Fruit fly (Drosophila melanogaster) whole organism, embryonic: ENCODE data around the gene Atg18b.

Experiments
- ATbp ChIP-seq: fragments of 200-800 bp; sonication (Bioruptor generic); optimal IDR thresholded peaks from 2 replicates; lab custom pipeline; 2017; ENCODE audit warnings: missing biosample characterization, mild to moderate bottlenecking, missing genetic modification characterization, missing genetic modification reagents
- CG10274 ChIP-seq: fragments of 200-800 bp; sonication (Bioruptor generic); optimal IDR thresholded peaks from 3 replicates; lab custom pipeline; 2017; ENCODE audit warnings: missing biosample characterization, mild to moderate bottlenecking, missing genetic modification characterization
- CG10462 ChIP-seq: fragments of 200-800 bp; sonication (Bioruptor generic); optimal IDR thresholded peaks from 2 replicates; lab custom pipeline; 2016; ENCODE audit warnings: missing biosample characterization, missing genetic modification characterization
- CG14860 ChIP-seq: fragments of 200-800 bp; sonication (Bioruptor generic); IDR thresholded peaks from 3 replicates; pipeline ENCODE4 v1.3.6; 2022; ENCODE audit warnings: missing biosample characterization, missing genetic modification characterization; ENCODE audit not compliant: partially characterized antibody
- CG15011 ChIP-seq: fragments of 200-800 bp; sonication (Bioruptor generic); optimal IDR thresholded peaks from 3 replicates; lab custom pipeline; 2018; ENCODE audit warnings: missing biosample characterization, mild to moderate bottlenecking, missing genetic modification characterization
- CG1529 ChIP-seq: fragments of 200-800 bp; sonication (Bioruptor generic); optimal IDR thresholded peaks from 3 replicates; lab custom pipeline; 2018; ENCODE audit warnings: missing biosample characterization, missing genetic modification characterization
- CG15514 ChIP-seq: fragments of 200-800 bp; sonication (Bioruptor generic); optimal IDR thresholded peaks from 3 replicates; lab custom pipeline; 2017; ENCODE audit warnings: missing biosample characterization, missing genetic modification characterization, mild to moderate bottlenecking, moderate library complexity, missing genetic modification reagents
- CG16813 ChIP-seq: fragments of 200-800 bp; sonication (Bioruptor generic); IDR thresholded peaks from 3 replicates; pipeline ENCODE4 v1.3.6; 2022; ENCODE audit warnings: missing biosample characterization, missing genetic modification characterization; ENCODE audit not compliant: partially characterized antibody
- CG17361 ChIP-seq: fragments of 200-800 bp; sonication (Bioruptor generic); IDR thresholded peaks from 3 replicates; pipeline ENCODE4 v1.3.6; 2022; ENCODE audit warnings: missing biosample characterization, missing genetic modification characterization
- CG2116 ChIP-seq: fragments of 200-800 bp; sonication (Bioruptor generic); optimal IDR thresholded peaks from 3 replicates; lab custom pipeline; 2018; ENCODE audit warnings: missing biosample characterization, mild to moderate bottlenecking, missing genetic modification characterization
- CG3407 ChIP-seq: fragments of 200-800 bp; sonication (Bioruptor generic); optimal IDR thresholded peaks from 2 replicates; lab custom pipeline; 2018; ENCODE audit warnings: missing biosample characterization, mild to moderate bottlenecking, missing genetic modification characterization
- CG3995 ChIP-seq: fragments of 200-800 bp; sonication (Bioruptor generic); optimal IDR thresholded peaks from 3 replicates; lab custom pipeline; 2016; ENCODE audit warnings: missing biosample characterization, missing genetic modification characterization
- CG4617 ChIP-seq: fragments of 200-800 bp; sonication (Bioruptor generic); optimal IDR thresholded peaks from 3 replicates; lab custom pipeline; 2016; ENCODE audit warnings: missing biosample characterization, missing genetic modification characterization, borderline replicate concordance
- CG6791 ChIP-seq: fragments of 200-800 bp; sonication (Bioruptor generic); IDR thresholded peaks from 3 replicates; pipeline ENCODE4 v1.3.6; 2022; ENCODE audit warnings: missing biosample characterization, missing genetic modification characterization; ENCODE audit not compliant: partially characterized antibody
- CG7963 ChIP-seq: fragments of 200-800 bp; sonication (Bioruptor generic); IDR thresholded peaks from 3 replicates; pipeline ENCODE4 v1.3.6; 2022; ENCODE audit warnings: missing biosample characterization, missing genetic modification characterization; ENCODE audit not compliant: partially characterized antibody
- CG8924 ChIP-seq: fragments of 200-800 bp; optimal IDR thresholded peaks from 3 replicates; lab custom pipeline; 2019; ENCODE audit warnings: missing biosample characterization, mild to moderate bottlenecking, missing genetic modification characterization, moderate library complexity
- CG8944 ChIP-seq: fragments of 200-800 bp; sonication (Bioruptor generic); optimal IDR thresholded peaks from 3 replicates; lab custom pipeline; 2016; ENCODE audit warnings: missing biosample characterization, missing genetic modification characterization
- CTCF ChIP-seq: fragments of 200-800 bp; sonication (Bioruptor generic); optimal IDR thresholded peaks from 2 replicates; lab custom pipeline; 2017; ENCODE audit warnings: missing biosample characterization, mild to moderate bottlenecking, missing genetic modification characterization, moderate library complexity
- CoRest ChIP-seq: fragments of 200-800 bp; sonication (Bioruptor generic); optimal IDR thresholded peaks from 3 replicates; lab custom pipeline; 2018; ENCODE audit warnings: missing biosample characterization, mild to moderate bottlenecking, missing genetic modification characterization, moderate library complexity
- Fer1 ChIP-seq: fragments of 200-800 bp; sonication (Bioruptor generic); optimal IDR thresholded peaks from 2 replicates; lab custom pipeline; 2017; ENCODE audit warnings: missing biosample characterization, mild to moderate bottlenecking, missing genetic modification characterization
- HLH4C ChIP-seq: fragments of 200-800 bp; sonication (Bioruptor generic); IDR thresholded peaks from 3 replicates; pipeline ENCODE4 v1.3.6; 2022; ENCODE audit warnings: missing biosample characterization, missing genetic modification characterization; ENCODE audit not compliant: partially characterized antibody
- HmgZ ChIP-seq: fragments of 200-800 bp; sonication (Bioruptor generic); optimal IDR thresholded peaks from 2 replicates; lab custom pipeline; 2018; ENCODE audit warnings: missing biosample characterization, mild to moderate bottlenecking, missing genetic modification characterization
- Myb ChIP-seq: fragments of 200-800 bp; sonication (Bioruptor generic); optimal IDR thresholded peaks from 2 replicates; lab custom pipeline; 2016; ENCODE audit warnings: missing biosample characterization, missing genetic modification characterization
- Scr ChIP-seq: fragments of 200-800 bp; sonication (Bioruptor generic); IDR thresholded peaks from 2 replicates; pipeline ENCODE4 v1.3.6; 2022; ENCODE audit warnings: missing biosample characterization, missing genetic modification characterization; ENCODE audit not compliant: partially characterized antibody
- Sry-β ChIP-seq: fragments of 200-800 bp; sonication (Bioruptor generic); optimal IDR thresholded peaks from 2 replicates; lab custom pipeline; 2018; ENCODE audit warnings: missing biosample characterization, mild to moderate bottlenecking, missing genetic modification characterization, moderate library complexity
- TFAM ChIP-seq: fragments of 200-800 bp; sonication (Bioruptor generic); optimal IDR thresholded peaks from 2 replicates; lab custom pipeline; 2017; ENCODE audit warnings: missing biosample characterization, missing genetic modification characterization, inconsistent platforms
- bbx ChIP-seq: fragments of 200-800 bp; sonication (Bioruptor generic); IDR thresholded peaks from 2 replicates; pipeline ENCODE4 v1.3.6; 2022; ENCODE audit warnings: missing biosample characterization, missing genetic modification characterization; ENCODE audit not compliant: partially characterized antibody
- btn ChIP-seq: fragments of 200-800 bp; sonication (Bioruptor generic); optimal IDR thresholded peaks from 2 replicates; lab custom pipeline; 2016; ENCODE audit warnings: missing biosample characterization, missing genetic modification characterization
- cg ChIP-seq: fragments of 200-800 bp; sonication (Bioruptor generic); optimal IDR thresholded peaks from 3 replicates; lab custom pipeline; 2019; ENCODE audit warnings: missing biosample characterization, mild to moderate bottlenecking, missing genetic modification characterization, moderate library complexity
- cwo ChIP-seq: fragments of 200-800 bp; sonication (Bioruptor generic); optimal IDR thresholded peaks from 3 replicates; lab custom pipeline; 2017; ENCODE audit warnings: missing biosample characterization, missing genetic modification characterization, mild to moderate bottlenecking, moderate library complexity, missing genetic modification reagents
- dmrt99B ChIP-seq: fragments of 200-800 bp; sonication (Bioruptor generic); optimal IDR thresholded peaks from 2 replicates; lab custom pipeline; 2018; ENCODE audit warnings: missing biosample characterization, mild to moderate bottlenecking, missing genetic modification characterization, moderate library complexity
- exex ChIP-seq: fragments of 200-800 bp; sonication (Bioruptor generic); optimal IDR thresholded peaks from 4 replicates; lab custom pipeline; 2018; ENCODE audit warnings: missing biosample characterization, mild to moderate bottlenecking, missing genetic modification characterization, moderate library complexity
- gfzf ChIP-seq: fragments of 200-800 bp; sonication (Bioruptor generic); optimal IDR thresholded peaks from 2 replicates; lab custom pipeline; 2016; ENCODE audit warnings: missing biosample characterization, mild to moderate bottlenecking, missing genetic modification characterization, moderate library complexity
- grn ChIP-seq: fragments of 200-800 bp; sonication (Bioruptor generic); optimal IDR thresholded peaks from 3 replicates; lab custom pipeline; 2017; ENCODE audit warnings: missing biosample characterization, missing genetic modification characterization
- mld ChIP-seq: fragments of 200-800 bp; sonication (Bioruptor generic); IDR thresholded peaks from 3 replicates; pipeline ENCODE4 v1.3.6; 2022; ENCODE audit warnings: missing biosample characterization, missing genetic modification characterization; ENCODE audit not compliant: partially characterized antibody
- nerfin-2 ChIP-seq: fragments of 200-800 bp; sonication (Bioruptor generic); IDR thresholded peaks from 2 replicates; pipeline ENCODE4 v1.3.6; 2022; ENCODE audit warnings: missing biosample characterization, missing genetic modification characterization; ENCODE audit not compliant: partially characterized antibody
- phol ChIP-seq: fragments of 200-800 bp; sonication (Bioruptor generic); optimal IDR thresholded peaks from 3 replicates; lab custom pipeline; 2018; ENCODE audit warnings: missing biosample characterization, mild to moderate bottlenecking, missing genetic modification characterization, moderate library complexity
- pita ChIP-seq: fragments of 200-800 bp; sonication (Bioruptor generic); optimal IDR thresholded peaks from 2 replicates; lab custom pipeline; 2017; ENCODE audit warnings: missing biosample characterization, mild to moderate bottlenecking, missing genetic modification characterization
- pzg ChIP-seq: fragments of 200-800 bp; sonication (Bioruptor generic); optimal IDR thresholded peaks from 3 replicates; lab custom pipeline; 2018; ENCODE audit warnings: missing biosample characterization, mild to moderate bottlenecking, missing genetic modification characterization, moderate library complexity
- row ChIP-seq: fragments of 200-800 bp; sonication (Bioruptor generic); IDR thresholded peaks from 3 replicates; pipeline ENCODE4 v1.3.6; 2022; ENCODE audit warnings: missing biosample characterization, missing genetic modification characterization
- slbo ChIP-seq: fragments of 200-800 bp; sonication (Bioruptor generic); IDR thresholded peaks from 2 replicates; pipeline ENCODE4 v1.3.6; 2022; ENCODE audit warnings: missing biosample characterization, missing genetic modification characterization
- sna ChIP-seq: fragments of 200-800 bp; sonication (Bioruptor generic); IDR thresholded peaks from 2 replicates; pipeline ENCODE4 v1.3.6; 2022; ENCODE audit warnings: missing biosample characterization, missing genetic modification characterization; ENCODE audit not compliant: partially characterized antibody
- tna ChIP-seq: fragments of 200-800 bp; sonication (Bioruptor generic); IDR thresholded peaks from 2 replicates; pipeline ENCODE4 v1.3.6; 2022; ENCODE audit warnings: missing biosample characterization, missing genetic modification characterization; ENCODE audit not compliant: partially characterized antibody
- vnd ChIP-seq: fragments of 200-800 bp; sonication (Bioruptor generic); IDR thresholded peaks from 3 replicates; pipeline ENCODE4 v1.3.6; 2022; ENCODE audit warnings: missing biosample characterization, missing genetic modification characterization; ENCODE audit not compliant: partially characterized antibody

Gene Atg18b

DNA sequence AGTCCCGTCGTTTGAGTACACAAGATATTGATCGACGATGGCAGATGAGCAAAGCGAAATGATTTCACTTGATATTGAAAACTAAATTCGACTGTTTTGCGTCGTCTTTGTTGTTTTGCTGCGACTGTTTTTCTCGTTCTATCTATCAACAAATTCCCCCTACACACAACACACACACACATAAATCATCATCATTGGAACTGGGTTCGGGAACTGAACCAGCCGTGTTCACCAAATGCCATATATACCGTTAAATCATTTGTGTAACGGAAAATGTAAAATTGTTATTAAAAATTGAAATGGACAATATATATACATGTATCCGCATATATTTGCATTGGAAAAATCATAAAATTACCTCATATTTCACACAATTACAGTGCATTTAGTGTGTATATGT is at the start of gene Atg18b:
TSS of gene Atg18b (minus strand) at position 177 of the 400 bp plus-strand sequence.
- TF ChIP-seq cg (GFP tag; lab: Kevin White, UChicago) (peak; percentile 62), pzg (peak; percentile 28), Myb (peak; percentile 78), CG10462 (GFP tag; lab: Kevin White, UChicago) (peak; percentile 84), CG3995 (GFP tag; lab: Kevin White, UChicago) (peak; percentile 83), row (0 out of 3 replicates have a peak, but pooled peaks have one; percentile 11), CoRest (tag; lab: Kevin White, UChicago) (peak; percentile 14), dmrt99B (tag; lab: Kevin White, UChicago) (no peak), sna (GFP tag; lab: Robert Waterston, UW) (no peak), CG4617 (GFP tag; lab: Kevin White, UChicago) (peak; percentile 12), CG8924 (tag; lab: Kevin White, UChicago) (peak; percentile 44), cwo (GFP tag; lab: Kevin White, UChicago) (no peak), CG15514 (GFP tag; lab: Kevin White, UChicago) (peak; percentile 98)

DNA sequence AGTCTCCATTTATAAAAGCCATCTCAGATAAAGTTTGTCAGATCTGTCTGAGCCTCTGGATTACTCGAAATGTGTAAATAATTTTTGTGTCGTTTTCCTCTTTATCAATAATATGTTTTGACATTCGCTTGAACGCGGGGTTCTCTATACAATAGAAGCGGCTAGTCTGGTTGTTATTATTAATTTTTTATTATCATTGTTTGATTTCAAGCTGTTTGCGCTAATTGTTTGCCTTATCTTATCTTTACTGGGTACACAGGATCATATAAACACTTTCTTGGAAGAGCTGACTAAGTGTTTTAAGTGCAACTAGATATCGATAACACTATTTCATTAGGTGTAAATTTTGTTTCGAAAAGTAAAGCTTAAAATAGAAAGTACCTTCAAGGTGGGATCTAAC is 47.8 kb upstream of the Atg18b start:
- no peak for TF ChIP-seq CG2116
- no peak for TF ChIP-seq CTCF (GFP tag; lab: Kevin White, UChicago)
- no peak for TF ChIP-seq slbo (GFP tag; lab: Robert Waterston, UW)
- TF ChIP-seq exex: peak; percentile 91

DNA sequence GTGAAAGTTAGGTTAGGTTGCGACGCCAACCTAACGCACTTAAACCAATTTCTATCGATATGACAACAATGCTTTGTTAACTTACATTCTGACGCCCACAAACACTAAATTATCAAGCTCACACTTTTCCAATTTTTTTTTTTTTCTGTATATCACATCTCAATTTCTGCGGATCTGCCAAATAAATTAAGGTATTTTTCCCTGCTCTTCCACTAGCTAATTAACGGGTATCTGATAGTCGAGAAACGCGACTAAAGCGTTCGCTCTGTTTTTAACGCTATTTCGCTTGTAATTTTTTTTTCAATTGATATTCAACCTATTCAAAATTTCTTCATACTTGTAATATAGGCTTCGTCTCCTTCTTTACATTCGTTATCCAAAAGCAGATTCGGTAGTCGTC is 45.9 kb upstream of the Atg18b start:
- TF ChIP-seq HLH4C: peak; percentile 63
- no peak for TF ChIP-seq CG15011 (GFP tag; lab: Kevin White, UChicago)
- peak; percentile 65; the same call in 2 of the 3 replicates for TF ChIP-seq CG14860 (GFP tag; lab: Robert Waterston, UW)
- TF ChIP-seq CG6791 (GFP tag; lab: Robert Waterston, UW): 0 out of 3 replicates have a peak, but pooled peaks have one; percentile 53
- TF ChIP-seq Scr (GFP tag; lab: Robert Waterston, UW): peak; percentile 26; the same call in 1 of the 2 replicates
- no peak for TF ChIP-seq gfzf
- TF ChIP-seq tna (GFP tag; lab: Robert Waterston, UW): peak; percentile 47; the same call in 1 of the 2 replicates
- 0 out of 2 replicates have a peak, but pooled peaks have one; percentile 29 for TF ChIP-seq nerfin-2 (GFP tag; lab: Robert Waterston, UW)
- 0 out of 3 replicates have a peak, but pooled peaks have one; percentile 19 for TF ChIP-seq CG7963 (GFP tag; lab: Robert Waterston, UW)
- no peak for TF ChIP-seq TFAM
- peak; percentile 53; the same call in 2 of the 3 replicates for TF ChIP-seq CG16813 (GFP tag; lab: Robert Waterston, UW)
- TF ChIP-seq Fer1: no peak
- TF ChIP-seq CG1529 (GFP tag; lab: Kevin White, UChicago): no peak
- peak; percentile 45; the same call in 2 of the 3 replicates for TF ChIP-seq vnd (GFP tag; lab: Robert Waterston, UW)
- TF ChIP-seq, all 482 proteins: peak for 9

DNA sequence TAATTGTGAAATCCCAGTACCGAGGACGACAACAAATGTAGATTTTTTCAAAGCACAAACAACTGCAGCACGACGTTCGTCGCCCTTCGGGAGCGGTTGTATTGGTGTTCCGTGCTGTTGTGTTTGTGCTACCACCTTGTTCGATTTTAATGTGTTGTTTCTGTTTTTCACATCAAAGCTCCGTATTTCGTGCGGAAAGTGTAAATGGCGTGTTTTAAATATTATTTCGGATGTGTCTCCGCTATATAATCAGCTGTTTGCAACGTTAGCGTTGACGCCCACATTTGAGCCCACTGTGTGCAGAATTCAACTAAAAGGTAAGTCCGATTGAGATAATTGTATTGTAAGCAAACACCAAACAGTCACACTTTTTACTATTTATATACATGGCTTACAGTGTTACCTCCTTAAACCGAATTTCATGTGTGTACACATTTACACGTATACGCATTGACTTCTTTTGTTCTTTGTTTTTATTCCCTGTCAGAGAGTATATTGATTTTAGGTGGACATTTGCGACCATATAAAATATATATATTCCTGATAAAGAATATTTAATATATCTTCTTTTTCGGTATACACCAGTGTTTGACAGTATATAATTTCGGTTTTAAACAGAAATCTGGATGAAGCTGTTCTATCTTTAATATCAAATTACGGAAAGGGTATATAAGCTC is 43.2 kb upstream of the Atg18b start:
- no peak for TF ChIP-seq CG10274 (GFP tag; lab: Kevin White, UChicago)
- 0 out of 3 replicates have a peak, but pooled peaks have one; percentile 40 for TF ChIP-seq CG17361
- TF ChIP-seq pita (GFP tag; lab: Kevin White, UChicago): no peak
- TF ChIP-seq phol (tag; lab: Kevin White, UChicago): peak; percentile 29
- TF ChIP-seq CG3407 (GFP tag; lab: Kevin White, UChicago): peak; percentile 26
- no peak for TF ChIP-seq CG8944 (GFP tag; lab: Kevin White, UChicago)
- TF ChIP-seq grn (GFP tag; lab: Kevin White, UChicago): no peak
- TF ChIP-seq ATbp (GFP tag; lab: Kevin White, UChicago): no peak
- no peak for TF ChIP-seq bbx (GFP tag; lab: Robert Waterston, UW)
- no peak for TF ChIP-seq mld (GFP tag; lab: Robert Waterston, UW)
- no peak for TF ChIP-seq Sry-β (GFP tag; lab: Kevin White, UChicago)
- TF ChIP-seq HmgZ: peak; percentile 2
- TF ChIP-seq btn (GFP tag; lab: Kevin White, UChicago): no peak
